Fruit fly (Drosophila melanogaster): ENCODE measurements around the gene CG31380.

DNA sequence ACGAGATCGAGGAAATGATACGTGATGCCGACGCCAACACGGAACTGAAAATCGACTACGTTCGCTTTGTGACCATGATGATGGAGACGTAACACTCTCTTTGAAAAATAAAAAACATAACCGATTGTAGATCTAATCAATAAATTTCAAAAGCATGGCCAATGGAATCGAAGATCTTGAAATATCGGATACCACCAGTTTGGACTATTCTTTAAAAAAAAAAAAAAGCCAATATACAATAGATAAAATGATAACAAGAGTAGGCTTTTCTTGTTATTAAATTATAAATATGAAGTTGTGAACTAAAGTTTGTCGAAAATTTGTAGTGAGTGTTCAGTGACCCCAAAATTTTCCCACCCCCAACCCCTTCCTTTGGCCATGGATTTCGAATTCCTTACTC is 22.4 kb upstream of the CG31380 start, which contains the start of the genes Acam and CG17770:
- TF ChIP-seq CG4496 (GFP tag; IDR thresholded peaks at IDR 0.05) = no peak
- no peak for TF ChIP-seq CG8159 (tag; optimal IDR thresholded peaks at IDR 0.05)
- no peak for TF ChIP-seq CG13204 (GFP tag; optimal IDR thresholded peaks at IDR 0.05)

All from whole organism, pupa.